Worm (Caenorhabditis elegans) whole organism, L1 larva: Measurements from ENCODE around the gene dmd-5.
A peak's percentile ranks its signal among the peaks of the same experiment; 100 is the strongest.

Experiments
- C16A3.4 ChIP-seq: fragments of 150-350 bp; optimal IDR thresholded peaks from 2 replicates; lab custom pipeline; 2014; ENCODE audit warnings: missing biosample characterization, missing genetic modification characterization
- C34B4.2 ChIP-seq: sonication (generic microtip); optimal IDR thresholded peaks from 2 replicates; lab custom pipeline; 2017; ENCODE audit warnings: mild to moderate bottlenecking, missing genetic modification characterization, missing compliant biosample characterization
- Y116A8C.19 ChIP-seq: sonication (generic microtip); optimal IDR thresholded peaks from 2 replicates; lab custom pipeline; 2016; ENCODE audit warnings: missing compliant biosample characterization, missing genetic modification characterization, borderline replicate concordance
- aly-2 ChIP-seq: fragments of 150-350 bp; optimal IDR thresholded peaks from 2 replicates; lab custom pipeline; 2014; ENCODE audit warnings: missing biosample characterization, missing genetic modification characterization
- ama-1 ChIP-seq: fragments of 150-350 bp; optimal IDR thresholded peaks from 2 replicates; lab custom pipeline; 2014
- blmp-1 ChIP-seq: fragments of 150-350 bp; optimal IDR thresholded peaks from 2 replicates; lab custom pipeline; 2014; ENCODE audit warnings: missing biosample characterization, missing genetic modification characterization
- ces-1 ChIP-seq: fragments of 150-350 bp; optimal IDR thresholded peaks from 2 replicates; lab custom pipeline; 2014; ENCODE audit warnings: missing biosample characterization, missing genetic modification reagents, missing genetic modification characterization
- dpl-1 ChIP-seq, 3 experiments: fragments of 150-350 bp in 2 of 3; sonication (generic microtip) in 1 of 3; optimal IDR thresholded peaks; 2 replicates each; lab custom pipeline; 2014 to 2017; ENCODE audit warnings: missing biosample characterization in 3 of 3, missing genetic modification characterization in 3 of 3, missing genetic modification reagents in 3 of 3
- efl-1 ChIP-seq, 4 experiments: fragments of 150-350 bp; optimal IDR thresholded peaks in 3 of 4; peaks in 1 of 4; 1 replicate in 1 of 4; 2 replicates in 3 of 4; lab custom pipeline; 2014; ENCODE audit warnings: missing biosample characterization in 2 of 4, missing genetic modification characterization in 2 of 4, missing genetic modification reagents in 2 of 4
- egl-13 ChIP-seq: sonication (generic microtip); optimal IDR thresholded peaks from 2 replicates; lab custom pipeline; 2016; ENCODE audit warnings: missing genotype, missing genetic modification reagents, missing genetic modification characterization, missing compliant biosample characterization
- elt-2 ChIP-seq: sonication (generic microtip); optimal IDR thresholded peaks from 2 replicates; lab custom pipeline; 2016; ENCODE audit warnings: missing genetic modification characterization, mild to moderate bottlenecking, inconsistent platforms, missing compliant biosample characterization, missing genetic modification reagents
- ets-5 ChIP-seq: fragments of 200-800 bp; sonication (Bioruptor generic); IDR thresholded peaks from 2 replicates; pipeline ENCODE4 v1.3.6; 2022; ENCODE audit warnings: missing genetic modification characterization, missing compliant biosample characterization
- hlh-4 ChIP-seq: sonication (generic microtip); optimal IDR thresholded peaks from 2 replicates; lab custom pipeline; 2016; ENCODE audit warnings: mild to moderate bottlenecking, missing genetic modification characterization, missing compliant biosample characterization
- isw-1 ChIP-seq: fragments of 200-800 bp; sonication (Bioruptor generic); IDR thresholded peaks from 2 replicates; pipeline ENCODE4 v1.3.6; 2022; ENCODE audit warnings: missing genetic modification characterization, missing compliant biosample characterization
- jun-1 ChIP-seq: fragments of 150-350 bp; optimal IDR thresholded peaks from 2 replicates; lab custom pipeline; 2014; ENCODE audit warnings: missing biosample characterization, missing genetic modification reagents, missing genetic modification characterization
- lin-35 ChIP-seq, 2 experiments: fragments of 150-350 bp; optimal IDR thresholded peaks; 2 replicates each; lab custom pipeline; 2014; ENCODE audit warnings: missing biosample characterization in 2 of 2, missing genetic modification characterization in 2 of 2, missing genetic modification reagents in 2 of 2
- lin-39 ChIP-seq: fragments of 150-350 bp; optimal IDR thresholded peaks from 2 replicates; lab custom pipeline; 2014; ENCODE audit warnings: missing biosample characterization, missing genetic modification reagents, missing genetic modification characterization
- lir-3 ChIP-seq: sonication (generic microtip); optimal IDR thresholded peaks from 2 replicates; lab custom pipeline; 2016; ENCODE audit warnings: mild to moderate bottlenecking, missing genetic modification characterization, moderate library complexity, missing compliant biosample characterization; ENCODE audit not compliant: poor library complexity
- mef-2 ChIP-seq: fragments of 150-350 bp; optimal IDR thresholded peaks from 2 replicates; lab custom pipeline; 2014; ENCODE audit warnings: missing biosample characterization, missing genetic modification characterization
- nhr-12 ChIP-seq: sonication (generic microtip); optimal IDR thresholded peaks from 2 replicates; lab custom pipeline; 2017; ENCODE audit warnings: missing biosample characterization, missing genetic modification characterization
- nhr-237 ChIP-seq: fragments of 150-350 bp; optimal IDR thresholded peaks from 2 replicates; lab custom pipeline; 2014; ENCODE audit warnings: missing biosample characterization, missing genetic modification characterization
- nhr-71 ChIP-seq: sonication (generic microtip); optimal IDR thresholded peaks from 2 replicates; lab custom pipeline; 2016; ENCODE audit warnings: mild to moderate bottlenecking, missing genetic modification characterization, moderate library complexity, missing compliant biosample characterization
- nhr-76 ChIP-seq: sonication (generic microtip); optimal IDR thresholded peaks from 2 replicates; lab custom pipeline; 2017; ENCODE audit warnings: missing biosample characterization, missing genetic modification characterization
- nhr-77 ChIP-seq: fragments of 150-350 bp; optimal IDR thresholded peaks from 2 replicates; lab custom pipeline; 2014; ENCODE audit warnings: missing biosample characterization, missing genetic modification characterization
- pag-3 ChIP-seq: sonication (generic microtip); optimal IDR thresholded peaks from 2 replicates; lab custom pipeline; 2017; ENCODE audit warnings: missing genetic modification characterization, mild to moderate bottlenecking, missing compliant biosample characterization, antibody characterized with exemption, borderline replicate concordance; ENCODE audit not compliant: insufficient read depth
- skn-1 ChIP-seq: fragments of 150-350 bp; optimal IDR thresholded peaks from 2 replicates; lab custom pipeline; 2014; ENCODE audit warnings: missing biosample characterization, missing genetic modification characterization
- snpc-4 ChIP-seq: fragments of 150-350 bp; optimal IDR thresholded peaks from 2 replicates; lab custom pipeline; 2014; ENCODE audit warnings: missing biosample characterization, missing genetic modification characterization
- sox-4 ChIP-seq: sonication (generic microtip); optimal IDR thresholded peaks from 2 replicates; lab custom pipeline; 2016; ENCODE audit warnings: missing genetic modification characterization, missing compliant biosample characterization
- swsn-7 ChIP-seq: sonication (generic microtip); optimal IDR thresholded peaks from 2 replicates; lab custom pipeline; 2016; ENCODE audit warnings: missing genetic modification characterization, missing compliant biosample characterization
- tbx-2 ChIP-seq: sonication (generic microtip); optimal IDR thresholded peaks from 2 replicates; lab custom pipeline; 2016; ENCODE audit warnings: missing genetic modification characterization, missing compliant biosample characterization
- tlp-1 ChIP-seq: fragments of 150-350 bp; optimal IDR thresholded peaks from 2 replicates; lab custom pipeline; 2014; ENCODE audit warnings: missing biosample characterization, missing genetic modification characterization
- vab-15 ChIP-seq: sonication (generic microtip); optimal IDR thresholded peaks from 2 replicates; lab custom pipeline; 2017; ENCODE audit warnings: missing genotype, mild to moderate bottlenecking, missing genetic modification characterization, missing compliant biosample characterization
- zag-1 ChIP-seq: fragments of 150-350 bp; optimal IDR thresholded peaks from 2 replicates; lab custom pipeline; 2014; ENCODE audit warnings: missing biosample characterization, missing genetic modification characterization
- zip-4 ChIP-seq: fragments of 200-800 bp; sonication (Bioruptor generic); optimal IDR thresholded peaks from 2 replicates; lab custom pipeline; 2018; ENCODE audit warnings: mild to moderate bottlenecking, missing genetic modification characterization, moderate library complexity, missing compliant biosample characterization
- ztf-11 ChIP-seq, 2 experiments: sonication (generic microtip); optimal IDR thresholded peaks; 2 replicates each; lab custom pipeline; 2016 to 2017; ENCODE audit warnings: missing genetic modification characterization in 2 of 2, missing biosample characterization in 1 of 2, missing compliant biosample characterization in 1 of 2

The dmd-5 gene

DNA sequence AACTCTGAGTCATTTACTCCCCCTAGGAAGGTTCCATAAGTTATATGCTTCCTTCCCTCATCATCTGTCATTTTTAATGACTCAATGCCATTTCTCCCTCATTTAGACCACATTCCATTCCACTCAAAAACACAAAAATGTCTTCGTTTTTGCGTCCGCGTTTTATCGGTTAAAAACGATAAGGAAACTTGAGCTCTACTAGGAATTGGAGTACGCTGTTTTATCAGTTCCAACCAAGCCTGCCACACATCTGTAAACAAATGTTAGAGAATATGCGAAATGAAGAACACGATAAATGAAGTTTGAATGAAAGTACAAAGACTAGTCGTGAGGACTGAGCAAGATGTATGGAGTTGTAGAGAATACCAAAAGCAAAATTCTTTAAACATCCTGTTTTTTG lies 25.6 kb downstream of the dmd-5 start (continued):
- TF ChIP-seq egl-13 (tag; lab: Kevin White, UChicago) (no peak), isw-1 (no peak), dpl-1 (GFP tag; optimal IDR thresholded peaks at IDR 0.05; lab: Kevin White, UChicago) (no peak), ztf-11 (tag; optimal IDR thresholded peaks at IDR 0.05; lab: Kevin White, UChicago) (no peak), sox-4 (tag; lab: Kevin White, UChicago) (no peak), tlp-1 (peak; percentile 65), C34B4.2 (tag; lab: Kevin White, UChicago) (no peak), zip-4 (no peak), pag-3 (no peak), hlh-4 (no peak), tbx-2 (tag; lab: Kevin White, UChicago) (no peak), zag-1 (no peak), aly-2 (tag; lab: Kevin White, UChicago) (no peak), nhr-71 (tag; lab: Kevin White, UChicago) (peak; percentile 4), nhr-76 (tag; lab: Kevin White, UChicago) (no peak), nhr-77 (no peak), lir-3 (tag; lab: Kevin White, UChicago) (no peak), nhr-237 (tag; lab: Kevin White, UChicago) (no peak), snpc-4 (tag; lab: Kevin White, UChicago) (no peak)

DNA sequence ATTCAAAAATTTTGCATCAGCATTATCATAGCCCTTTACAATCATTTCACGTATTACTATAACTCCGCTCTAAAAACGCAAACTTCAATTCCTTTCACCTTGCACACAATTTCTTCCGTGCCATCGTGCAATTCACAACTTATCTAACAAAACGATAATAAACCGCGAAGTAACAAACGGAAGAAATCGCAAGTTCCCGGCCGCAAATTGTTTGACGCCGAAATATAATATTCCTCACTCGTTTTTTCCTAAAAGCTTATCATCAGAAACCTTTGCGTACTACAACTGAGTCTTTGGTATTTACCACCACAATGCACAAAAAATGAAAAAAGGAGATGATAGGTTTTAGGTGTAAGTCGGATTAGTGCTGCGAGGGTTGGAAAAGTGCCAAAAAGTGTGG lies 26.7 kb downstream of the dmd-5 start:
- TF ChIP-seq ets-5, result no peak
- no peak for TF ChIP-seq blmp-1 (tag; lab: Kevin White, UChicago)
- TF ChIP-seq elt-2, result peak; percentile 96
- TF ChIP-seq ama-1 (lab: Kevin White, UChicago), result no peak
- TF ChIP-seq C34B4.2 (tag; lab: Kevin White, UChicago), result no peak
- TF ChIP-seq jun-1 (tag; lab: Kevin White, UChicago), result peak; percentile 0
- no peak for TF ChIP-seq swsn-7 (tag; lab: Kevin White, UChicago)
- TF ChIP-seq zip-4, result no peak
- TF ChIP-seq lin-35 (GFP tag; optimal IDR thresholded peaks at IDR 0.05; lab: Kevin White, UChicago), result peak in 1 of 2 experiments; percentile 24

DNA sequence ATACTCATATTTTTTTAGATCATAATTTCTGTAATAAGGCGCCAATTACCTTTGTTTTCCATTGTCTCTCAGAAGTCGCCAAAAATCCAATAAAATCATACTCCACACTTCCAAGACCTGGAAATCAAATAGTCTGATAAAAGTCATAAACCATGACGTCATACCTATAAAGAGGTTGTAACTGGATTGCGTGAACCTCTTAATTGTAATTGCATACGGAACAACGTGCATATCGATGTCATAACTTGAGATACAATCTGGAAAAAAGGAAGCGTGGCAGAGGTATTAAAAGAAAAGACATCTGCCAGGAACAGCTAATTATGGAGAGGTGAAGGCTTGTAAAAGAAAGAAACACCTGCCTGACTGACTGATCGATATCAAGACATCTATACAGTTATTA lies 28.9 kb downstream of the dmd-5 start, which contains the start of gene F10C1.9:
TSS of gene F10C1.9 (minus strand) at position 197 of the 400 bp plus-strand sequence.
- TF ChIP-seq elt-2 (peak; percentile 0), lin-39 (no peak)

DNA sequence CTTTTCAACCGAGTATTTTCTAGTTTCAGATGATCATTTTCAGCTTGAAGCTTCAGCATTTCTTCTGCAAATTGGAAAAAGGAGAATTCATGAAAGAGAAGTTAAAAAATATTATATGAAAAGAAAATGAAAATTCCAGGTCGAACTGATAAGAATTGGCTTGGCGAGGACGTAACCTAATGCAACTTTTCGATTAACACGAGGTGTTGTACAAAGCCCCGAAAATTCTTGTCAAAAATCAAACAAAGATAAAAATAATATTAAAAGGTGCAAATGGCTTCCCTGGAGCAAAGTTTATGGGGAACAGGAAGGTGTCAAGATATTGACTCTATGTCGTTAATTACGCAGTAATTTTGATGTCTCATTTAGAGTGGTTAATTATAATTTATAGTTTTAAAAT lies 29.7 kb downstream of the dmd-5 start:
- peak; percentile 91 for TF ChIP-seq elt-2
- no peak for TF ChIP-seq Y116A8C.19 (tag; lab: Kevin White, UChicago)

DNA sequence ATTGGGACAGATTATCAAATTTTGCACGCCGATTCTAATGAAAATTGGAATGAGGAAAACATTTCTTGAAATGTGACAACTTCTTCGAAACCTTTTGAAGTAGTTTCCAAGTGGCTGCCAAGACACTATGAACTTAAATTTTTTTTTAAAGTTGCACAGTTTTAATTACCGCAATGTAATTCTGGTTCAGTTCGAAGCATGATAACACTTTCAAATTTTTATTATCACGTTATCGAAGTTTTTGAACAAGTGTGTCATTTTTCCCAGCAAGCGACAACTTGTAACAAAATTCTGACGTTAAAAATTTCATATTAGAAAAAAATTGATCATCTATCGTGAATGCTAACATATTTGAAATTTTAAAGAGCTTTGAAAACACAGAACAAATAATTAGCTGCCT lies 31.3 kb downstream of the dmd-5 start:
- TF ChIP-seq mef-2 (no peak), lin-39 (no peak), lin-35 (GFP tag; optimal IDR thresholded peaks at IDR 0.05; lab: Kevin White, UChicago) (no peak), nhr-12 (no peak), C16A3.4 (tag; lab: Kevin White, UChicago) (no peak), nhr-237 (tag; lab: Kevin White, UChicago) (no peak), skn-1 (tag; lab: Kevin White, UChicago) (no peak), vab-15 (no peak)
- TF ChIP-seq, all 84 proteins: peak for 0

DNA sequence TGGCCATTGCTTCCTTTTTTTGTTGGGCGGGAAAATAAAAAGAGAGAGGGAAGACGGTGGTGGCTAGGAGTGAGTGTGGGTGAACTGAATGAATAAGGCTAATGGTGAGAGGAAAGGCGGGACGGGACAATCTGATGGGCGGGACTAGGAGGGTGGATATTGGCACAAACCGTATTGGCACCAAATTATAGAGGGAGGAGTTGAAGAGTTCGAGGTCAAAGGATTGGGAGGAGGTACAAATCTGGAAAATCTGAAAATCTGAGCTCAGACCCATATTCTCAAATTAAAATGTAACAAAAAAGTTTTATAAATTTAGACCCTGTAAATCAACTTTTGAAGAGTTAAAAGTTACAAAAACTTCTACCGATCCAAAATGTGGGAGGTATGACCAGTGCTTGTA lies 35.2 kb downstream of the dmd-5 start, which contains the start of gene hlh-14:
TSS of gene hlh-14 (minus strand) at position 101 of the 400 bp plus-strand sequence.
- no peak for TF ChIP-seq ces-1 (GFP tag; lab: Kevin White, UChicago)
- TF ChIP-seq efl-1 (optimal IDR thresholded peaks at IDR 0.05; lab: Kevin White, UChicago), result no peak
- peak in 1 of 2 experiments; percentile 17 for TF ChIP-seq efl-1 (GFP tag; optimal IDR thresholded peaks at IDR 0.05 in 1 of 2; lab: Kevin White, UChicago)
- no peak for TF ChIP-seq nhr-77
